Fruit fly (Drosophila melanogaster): Measurements from ENCODE around the gene CG17380.

The CG17380 gene

dm6 chr3R:23374290-23374689 is 29.2 kb downstream of the CG17380 start (continued):
- TF ChIP-seq CG2889 (GFP tag; IDR thresholded peaks at IDR 0.05) = no peak
- peak; percentile 35 for TF ChIP-seq Atf6 (GFP tag; IDR thresholded peaks at IDR 0.05)
- peak; percentile 37 for TF ChIP-seq CG13894 (tag; optimal IDR thresholded peaks at IDR 0.05)
- peak; percentile 24; the same call in 1 of the 2 replicates for TF ChIP-seq CG14014 (GFP tag; IDR thresholded peaks at IDR 0.05)
- peak; percentile 28 for TF ChIP-seq gfzf (GFP tag; optimal IDR thresholded peaks at IDR 0.05)
- 0 out of 3 replicates have a peak, but pooled peaks have one; percentile 32 for TF ChIP-seq ci (GFP tag; IDR thresholded peaks at IDR 0.05)
- TF ChIP-seq sqz (GFP tag; optimal IDR thresholded peaks at IDR 0.05) = peak; percentile 87
- TF ChIP-seq Drgx (GFP tag; IDR thresholded peaks at IDR 0.05) = peak; percentile 78
- TF ChIP-seq E2f2 (GFP tag; IDR thresholded peaks at IDR 0.05) = 0 out of 2 replicates have a peak, but pooled peaks have one; percentile 9
- peak; percentile 5 for TF ChIP-seq B-H2 (GFP tag; optimal IDR thresholded peaks at IDR 0.05)
- peak; percentile 25 for TF ChIP-seq HmgZ (tag; optimal IDR thresholded peaks at IDR 0.05)
- TF ChIP-seq Scr (GFP tag; IDR thresholded peaks at IDR 0.05; ENCODE audit: partially characterized antibody) = peak; percentile 20; the same call in 1 of the 2 replicates
- no peak for TF ChIP-seq CG11560 (tag; IDR thresholded peaks at IDR 0.05)
- peak; percentile 23; the same call in 1 of the 2 replicates for TF ChIP-seq bbx (GFP tag; IDR thresholded peaks at IDR 0.05; ENCODE audit: partially characterized antibody)
- no peak for TF ChIP-seq CG9876 (GFP tag; optimal IDR thresholded peaks at IDR 0.05)
- TF ChIP-seq Mad (GFP tag; optimal IDR thresholded peaks at IDR 0.05) = no peak
- peak; percentile 44 for TF ChIP-seq Adf1 (GFP tag; IDR thresholded peaks at IDR 0.05)
- peak; percentile 52 for TF ChIP-seq CG9932 (GFP tag; IDR thresholded peaks at IDR 0.05)
- peak; percentile 59 for TF ChIP-seq gro (GFP tag; optimal IDR thresholded peaks at IDR 0.05)
- TF ChIP-seq CG10431 (GFP tag; optimal IDR thresholded peaks at IDR 0.05) = peak; percentile 57
- TF ChIP-seq ftz-f1 (GFP tag; optimal IDR thresholded peaks at IDR 0.05) = peak; percentile 87
- TF ChIP-seq CG13624 (GFP tag; optimal IDR thresholded peaks at IDR 0.05) = peak; percentile 28
- peak; percentile 30 for TF ChIP-seq scrt (GFP tag; optimal IDR thresholded peaks at IDR 0.05)
- TF ChIP-seq sob (GFP tag; IDR thresholded peaks at IDR 0.05) = peak; percentile 14; the same call in 1 of the 2 replicates
- TF ChIP-seq CG7928 (GFP tag; optimal IDR thresholded peaks at IDR 0.05) = peak; percentile 85
- TF ChIP-seq CG34224 (GFP tag; IDR thresholded peaks at IDR 0.05; ENCODE audit: partially characterized antibody) = peak; percentile 24; the same call in 1 of the 3 replicates
- peak; percentile 99 for TF ChIP-seq CG31224 (GFP tag; IDR thresholded peaks at IDR 0.05)
- peak; percentile 33 for TF ChIP-seq Xbp1 (GFP tag; optimal IDR thresholded peaks at IDR 0.05)
- TF ChIP-seq abd-A (tag; optimal IDR thresholded peaks at IDR 0.05) = peak; percentile 82
- TF ChIP-seq Bgb (GFP tag; IDR thresholded peaks at IDR 0.05; ENCODE audit: partially characterized antibody) = peak; percentile 30; the same call in 1 of the 2 replicates
- no peak for TF ChIP-seq CG1603 (tag; optimal IDR thresholded peaks at IDR 0.05)
- TF ChIP-seq lbe (GFP tag; optimal IDR thresholded peaks at IDR 0.05) = peak; percentile 18
- peak; percentile 46; the same call in 1 of the 2 replicates for TF ChIP-seq MBD-R2 (GFP tag; IDR thresholded peaks at IDR 0.05)
- TF ChIP-seq sna (GFP tag; IDR thresholded peaks at IDR 0.05; ENCODE audit: partially characterized antibody) = 0 out of 2 replicates have a peak, but pooled peaks have one; percentile 34
- TF ChIP-seq Rfx (GFP tag; IDR thresholded peaks at IDR 0.05) = 0 out of 2 replicates have a peak, but pooled peaks have one; percentile 22
- no peak for TF ChIP-seq CG3281 (GFP tag; optimal IDR thresholded peaks at IDR 0.05)
- peak; percentile 17 for TF ChIP-seq Hmr (GFP tag; optimal IDR thresholded peaks at IDR 0.05)
- peak; percentile 79 for TF ChIP-seq sug (tag; optimal IDR thresholded peaks at IDR 0.05)
- no peak for TF ChIP-seq CG8478 (optimal IDR thresholded peaks at IDR 0.05)
- peak; percentile 82 for TF ChIP-seq sd (tag; optimal IDR thresholded peaks at IDR 0.05)
- TF ChIP-seq slbo (GFP tag; IDR thresholded peaks at IDR 0.05) = peak; percentile 46

dm6 chr3R:23373403-23373802 is 30.1 kb downstream of the CG17380 start, which contains the start of gene CG42828:
Gene CG42828, plus strand, starts transcription at chr3R:23373703.
- TF ChIP-seq phol (tag; optimal IDR thresholded peaks at IDR 0.05) = no peak
- TF ChIP-seq gsb-n (tag; optimal IDR thresholded peaks at IDR 0.05) = no peak
- no peak for TF ChIP-seq mld (GFP tag; IDR thresholded peaks at IDR 0.05; ENCODE audit: partially characterized antibody)
- TF ChIP-seq insv (GFP tag; optimal IDR thresholded peaks at IDR 0.05) = no peak
- no peak for TF ChIP-seq stc (GFP tag; IDR thresholded peaks at IDR 0.05)
- no peak for TF ChIP-seq CG6175 (GFP tag; IDR thresholded peaks at IDR 0.05)
- no peak for TF ChIP-seq CG3281 (GFP tag; optimal IDR thresholded peaks at IDR 0.05)
- TF ChIP-seq CG1529 (GFP tag; optimal IDR thresholded peaks at IDR 0.05) = no peak
- no peak for TF ChIP-seq Adf1 (GFP tag; IDR thresholded peaks at IDR 0.05)
- TF ChIP-seq cato (GFP tag; optimal IDR thresholded peaks at IDR 0.05; ENCODE audit: borderline replicate concordance) = no peak
- TF ChIP-seq fd3F (GFP tag; optimal IDR thresholded peaks at IDR 0.05) = no peak
- no peak for TF ChIP-seq CG15601 (tag; optimal IDR thresholded peaks at IDR 0.05)

All from whole organism, embryonic.